Fruit fly (Drosophila melanogaster) whole organism, embryonic: ENCODE results near the gene Argl.
A peak's percentile ranks its signal among the peaks of the same experiment; 100 is the strongest.

Experiments
- BtbVII ChIP-seq: fragments of 200-800 bp; sonication (Bioruptor generic); optimal IDR thresholded peaks from 3 replicates; lab custom pipeline; 2017; ENCODE audit warnings: missing biosample characterization, mild to moderate bottlenecking, missing genetic modification characterization
- CG1024 ChIP-seq: fragments of 200-800 bp; sonication (Bioruptor generic); IDR thresholded peaks from 2 replicates; pipeline ENCODE4 v1.3.6; 2022; ENCODE audit warnings: missing biosample characterization, missing genetic modification characterization
- CG10366 ChIP-seq: fragments of 200-800 bp; sonication (Bioruptor generic); IDR thresholded peaks from 2 replicates; pipeline ENCODE4 v1.3.6; 2022; ENCODE audit warnings: missing biosample characterization, missing genetic modification characterization
- CG10431 ChIP-seq: fragments of 200-800 bp; sonication (Bioruptor generic); optimal IDR thresholded peaks from 3 replicates; lab custom pipeline; 2018; ENCODE audit warnings: missing biosample characterization, mild to moderate bottlenecking, missing genetic modification characterization
- CG15011 ChIP-seq: fragments of 200-800 bp; sonication (Bioruptor generic); optimal IDR thresholded peaks from 3 replicates; lab custom pipeline; 2018; ENCODE audit warnings: missing biosample characterization, mild to moderate bottlenecking, missing genetic modification characterization
- CG15696 ChIP-seq: fragments of 200-800 bp; sonication (Bioruptor generic); optimal IDR thresholded peaks from 2 replicates; lab custom pipeline; 2019; ENCODE audit warnings: missing biosample characterization, mild to moderate bottlenecking, missing genetic modification characterization, moderate library complexity
- CG16813 ChIP-seq: fragments of 200-800 bp; sonication (Bioruptor generic); IDR thresholded peaks from 3 replicates; pipeline ENCODE4 v1.3.6; 2022; ENCODE audit warnings: missing biosample characterization, missing genetic modification characterization; ENCODE audit not compliant: partially characterized antibody
- CG16863 ChIP-seq: fragments of 200-800 bp; sonication (Bioruptor generic); optimal IDR thresholded peaks from 3 replicates; lab custom pipeline; 2016; ENCODE audit warnings: missing biosample characterization, missing genetic modification characterization
- CG17361 ChIP-seq: fragments of 200-800 bp; sonication (Bioruptor generic); IDR thresholded peaks from 3 replicates; pipeline ENCODE4 v1.3.6; 2022; ENCODE audit warnings: missing biosample characterization, missing genetic modification characterization
- CG1792 ChIP-seq: fragments of 200-800 bp; sonication (Bioruptor generic); optimal IDR thresholded peaks from 2 replicates; lab custom pipeline; 2016; ENCODE audit warnings: missing biosample characterization, missing genetic modification characterization
- CG18262 ChIP-seq: fragments of 200-800 bp; optimal IDR thresholded peaks from 3 replicates; lab custom pipeline; 2019; ENCODE audit warnings: missing biosample characterization, mild to moderate bottlenecking, missing genetic modification characterization, moderate library complexity
- CG3163 ChIP-seq: fragments of 200-800 bp; sonication (Bioruptor generic); optimal IDR thresholded peaks from 3 replicates; lab custom pipeline; 2016; ENCODE audit warnings: missing biosample characterization, missing genetic modification characterization
- CG33213 ChIP-seq: fragments of 200-800 bp; sonication (Bioruptor generic); optimal IDR thresholded peaks from 3 replicates; lab custom pipeline; 2016; ENCODE audit warnings: missing biosample characterization, missing genetic modification characterization
- CG4707 ChIP-seq: fragments of 200-800 bp; sonication (Bioruptor generic); optimal IDR thresholded peaks from 2 replicates; lab custom pipeline; 2018; ENCODE audit warnings: missing biosample characterization, mild to moderate bottlenecking, missing genetic modification characterization, moderate library complexity
- CG6791 ChIP-seq: fragments of 200-800 bp; sonication (Bioruptor generic); IDR thresholded peaks from 3 replicates; pipeline ENCODE4 v1.3.6; 2022; ENCODE audit warnings: missing biosample characterization, missing genetic modification characterization; ENCODE audit not compliant: partially characterized antibody
- Doc3 ChIP-seq: fragments of 200-800 bp; sonication (Bioruptor generic); IDR thresholded peaks from 3 replicates; pipeline ENCODE4 v1.3.6; 2022; ENCODE audit warnings: missing biosample characterization, missing genetic modification characterization; ENCODE audit not compliant: partially characterized antibody
- Dref ChIP-seq: fragments of 200-800 bp; sonication (Bioruptor generic); IDR thresholded peaks from 2 replicates; pipeline ENCODE4 v1.3.6; 2022; ENCODE audit warnings: missing biosample characterization, missing genetic modification characterization
- E2f1 ChIP-seq: fragments of 200-800 bp; sonication (Bioruptor generic); IDR thresholded peaks from 2 replicates; pipeline ENCODE4 v1.3.6; 2022; ENCODE audit warnings: missing biosample characterization, missing genetic modification characterization
- Hmx ChIP-seq: fragments of 200-800 bp; sonication (Bioruptor generic); optimal IDR thresholded peaks from 2 replicates; lab custom pipeline; 2016; ENCODE audit warnings: missing biosample characterization, missing genetic modification characterization
- Hr51 ChIP-seq, 2 experiments: fragments of 200-800 bp; sonication (Bioruptor generic); optimal IDR thresholded peaks; 2 replicates in 1 of 2; 3 replicates in 1 of 2; lab custom pipeline; 2016 to 2018; ENCODE audit warnings: missing biosample characterization in 2 of 2, missing genetic modification characterization in 2 of 2, mild to moderate bottlenecking in 1 of 2, moderate library complexity in 1 of 2
- Nf-YC ChIP-seq: fragments of 200-800 bp; optimal IDR thresholded peaks from 3 replicates; lab custom pipeline; 2019; ENCODE audit warnings: missing biosample characterization, mild to moderate bottlenecking, missing genetic modification characterization, moderate library complexity
- Pdp1 ChIP-seq, 2 experiments: fragments of 200-800 bp; sonication (Bioruptor generic); optimal IDR thresholded peaks; 3 replicates each; lab custom pipeline; 2016; ENCODE audit warnings: missing biosample characterization in 2 of 2, missing genetic modification characterization in 2 of 2, mild to moderate bottlenecking in 1 of 2, moderate library complexity in 1 of 2
- Sox100B ChIP-seq: fragments of 200-800 bp; sonication (Bioruptor generic); optimal IDR thresholded peaks from 3 replicates; lab custom pipeline; 2018; ENCODE audit warnings: missing biosample characterization, mild to moderate bottlenecking, missing genetic modification characterization
- Sox102F ChIP-seq: fragments of 200-800 bp; sonication (Bioruptor generic); optimal IDR thresholded peaks from 2 replicates; lab custom pipeline; 2018; ENCODE audit warnings: missing biosample characterization, mild to moderate bottlenecking, missing genetic modification characterization, moderate library complexity
- Sry-β ChIP-seq: fragments of 200-800 bp; sonication (Bioruptor generic); optimal IDR thresholded peaks from 2 replicates; lab custom pipeline; 2018; ENCODE audit warnings: missing biosample characterization, mild to moderate bottlenecking, missing genetic modification characterization, moderate library complexity
- bab2 ChIP-seq: fragments of 200-800 bp; sonication (Bioruptor generic); optimal IDR thresholded peaks from 2 replicates; lab custom pipeline; 2016; ENCODE audit warnings: missing biosample characterization, missing genetic modification characterization
- caup ChIP-seq: fragments of 200-800 bp; sonication (Bioruptor generic); optimal IDR thresholded peaks from 3 replicates; lab custom pipeline; 2017; ENCODE audit warnings: missing biosample characterization, mild to moderate bottlenecking, missing genetic modification characterization, moderate library complexity; ENCODE audit not compliant: severe bottlenecking
- dm ChIP-seq: fragments of 200-800 bp; sonication (Bioruptor generic); optimal IDR thresholded peaks from 3 replicates; lab custom pipeline; 2016; ENCODE audit warnings: missing biosample characterization, missing genetic modification characterization
- esg ChIP-seq: fragments of 200-800 bp; sonication (Bioruptor generic); conservative IDR thresholded peaks from 2 replicates; pipeline ENCODE4 v1.3.6; 2022; ENCODE audit warnings: missing biosample characterization, missing genetic modification characterization
- eve ChIP-seq, 2 experiments: fragments of >200 bp; optimal IDR thresholded peaks; 2 replicates each; lab custom pipeline; 2017; ENCODE audit warnings: missing biosample characterization in 2 of 2, missing genetic modification characterization in 2 of 2
- ftz-f1 ChIP-seq: fragments of 200-800 bp; sonication (Bioruptor generic); optimal IDR thresholded peaks from 2 replicates; lab custom pipeline; 2016; ENCODE audit warnings: missing biosample characterization, missing genetic modification characterization
- gro ChIP-seq: fragments of 200-800 bp; sonication (Bioruptor generic); optimal IDR thresholded peaks from 2 replicates; lab custom pipeline; 2016; ENCODE audit warnings: missing biosample characterization, missing genetic modification characterization
- h ChIP-seq: fragments of >200 bp; optimal IDR thresholded peaks from 2 replicates; lab custom pipeline; 2017
- lilli ChIP-seq: fragments of 200-800 bp; sonication (Bioruptor generic); optimal IDR thresholded peaks from 3 replicates; lab custom pipeline; 2016; ENCODE audit warnings: missing biosample characterization, missing genetic modification characterization
- lola ChIP-seq, 3 experiments: fragments of >200 bp in 2 of 3; fragments of 200-800 bp in 1 of 3; sonication (Bioruptor generic) in 1 of 3; optimal IDR thresholded peaks; 2 replicates each; lab custom pipeline; 2017 to 2019; ENCODE audit warnings: missing biosample characterization in 3 of 3, missing genetic modification characterization in 3 of 3, mild to moderate bottlenecking in 1 of 3, moderate library complexity in 1 of 3
- nerfin-2 ChIP-seq: fragments of 200-800 bp; sonication (Bioruptor generic); IDR thresholded peaks from 2 replicates; pipeline ENCODE4 v1.3.6; 2022; ENCODE audit warnings: missing biosample characterization, missing genetic modification characterization; ENCODE audit not compliant: partially characterized antibody
- repo ChIP-seq: fragments of 200-800 bp; sonication (Bioruptor generic); optimal IDR thresholded peaks from 2 replicates; lab custom pipeline; 2016; ENCODE audit warnings: missing biosample characterization, missing genetic modification characterization
- row ChIP-seq: fragments of 200-800 bp; sonication (Bioruptor generic); IDR thresholded peaks from 3 replicates; pipeline ENCODE4 v1.3.6; 2022; ENCODE audit warnings: missing biosample characterization, missing genetic modification characterization
- sima ChIP-seq: fragments of 200-800 bp; sonication (Bioruptor generic); optimal IDR thresholded peaks from 2 replicates; lab custom pipeline; 2016; ENCODE audit warnings: missing biosample characterization, missing genetic modification characterization
- sna ChIP-seq: fragments of 200-800 bp; sonication (Bioruptor generic); IDR thresholded peaks from 2 replicates; pipeline ENCODE4 v1.3.6; 2022; ENCODE audit warnings: missing biosample characterization, missing genetic modification characterization; ENCODE audit not compliant: partially characterized antibody
- sqz ChIP-seq: fragments of 200-800 bp; sonication (Bioruptor generic); optimal IDR thresholded peaks from 3 replicates; lab custom pipeline; 2018; ENCODE audit warnings: missing biosample characterization, mild to moderate bottlenecking, missing genetic modification characterization
- stc ChIP-seq: fragments of 200-800 bp; sonication (Bioruptor generic); IDR thresholded peaks from 2 replicates; pipeline ENCODE4 v1.3.6; 2022; ENCODE audit warnings: missing biosample characterization, missing genetic modification characterization
- trh ChIP-seq: fragments of 200-800 bp; sonication (Bioruptor generic); optimal IDR thresholded peaks from 2 replicates; lab custom pipeline; 2016; ENCODE audit warnings: missing biosample characterization, missing genetic modification characterization
- ttk ChIP-seq: fragments of 200-800 bp; sonication (Bioruptor generic); IDR thresholded peaks from 2 replicates; pipeline ENCODE4 v2.1.2; 2022; ENCODE audit warnings: missing biosample characterization, missing genetic modification characterization
- unc-4 ChIP-seq: fragments of 200-800 bp; sonication (Bioruptor generic); IDR thresholded peaks from 2 replicates; pipeline ENCODE4 v1.3.6; 2022; ENCODE audit warnings: missing biosample characterization, missing genetic modification characterization; ENCODE audit not compliant: partially characterized antibody
- zen2 ChIP-seq: fragments of 200-800 bp; sonication (Bioruptor generic); IDR thresholded peaks from 3 replicates; pipeline ENCODE4 v1.3.6; 2022; ENCODE audit warnings: missing biosample characterization, missing genetic modification characterization; ENCODE audit not compliant: partially characterized antibody

Gene Argl

dm6 chr2L:8984614-8985318, 42.9 kb upstream of the Argl start, which contains the start of gene CG13101 (continued):
- TF ChIP-seq CG4707 (GFP tag; lab: Kevin White, UChicago) (peak; percentile 57), nerfin-2 (GFP tag; lab: Robert Waterston, UW) (no peak), esg (GFP tag; lab: Robert Waterston, UW) (peak; percentile 92), CG10431 (GFP tag; lab: Kevin White, UChicago) (peak; percentile 55), CG1024 (GFP tag; lab: Robert Waterston, UW) (peak; percentile 82), Sry-β (GFP tag; lab: Kevin White, UChicago) (no peak), Hmx (GFP tag; lab: Kevin White, UChicago) (peak; percentile 71), caup (GFP tag; lab: Kevin White, UChicago) (peak; percentile 89), row (GFP tag; lab: Robert Waterston, UW) (peak; percentile 96), BtbVII (GFP tag; lab: Kevin White, UChicago) (peak; percentile 89), CG33213 (GFP tag; lab: Kevin White, UChicago) (peak; percentile 56), CG17361 (GFP tag; lab: Robert Waterston, UW) (peak; percentile 91), ftz-f1 (peak; percentile 24), CG1792 (GFP tag; lab: Kevin White, UChicago) (peak; percentile 72)

- TF ChIP-seq CG18262 (tag; lab: Kevin White, UChicago) (peak; percentile 2), CG15011 (GFP tag; lab: Kevin White, UChicago) (peak; percentile 17), CG3163 (GFP tag; lab: Kevin White, UChicago) (no peak), lilli (GFP tag; lab: Kevin White, UChicago) (peak; percentile 59), sna (GFP tag; lab: Robert Waterston, UW) (no peak), zen2 (no peak), Sox102F (peak; percentile 69), gro (GFP tag; lab: Kevin White, UChicago) (peak; percentile 62), Sox100B (peak; percentile 53), repo (GFP tag; lab: Kevin White, UChicago) (no peak), CG10366 (peak; percentile 45; the same call in 1 of the 2 replicates), CG16813 (GFP tag; lab: Robert Waterston, UW) (no peak), sqz (GFP tag; lab: Kevin White, UChicago) (peak; percentile 49), ttk (GFP tag; lab: Robert Waterston, UW) (peak; percentile 33; the same call in 1 of the 2 replicates), eve (GFP tag; optimal IDR thresholded peaks at IDR 0.05; lab: Kevin White, UChicago) (peak in 1 of 2 experiments; percentile 57), bab2 (GFP tag; lab: Kevin White, UChicago) (peak; percentile 53), unc-4 (GFP tag; lab: Robert Waterston, UW) (no peak), Pdp1 (GFP tag; optimal IDR thresholded peaks at IDR 0.05; lab: Kevin White, UChicago) (peak; percentile 8 to 23), E2f1 (GFP tag; lab: Robert Waterston, UW) (0 out of 2 replicates have a peak, but pooled peaks have one; percentile 35), Doc3 (GFP tag; lab: Robert Waterston, UW) (no peak), Dref (GFP tag; lab: Robert Waterston, UW) (no peak), CG16863 (GFP tag; lab: Kevin White, UChicago) (peak; percentile 27), sima (GFP tag; lab: Kevin White, UChicago) (no peak), CG15696 (tag; lab: Kevin White, UChicago) (no peak), Sry-β (GFP tag; lab: Kevin White, UChicago) (no peak), trh (GFP tag; lab: Kevin White, UChicago) (no peak), h (lab: Kevin White, UChicago) (no peak), Hr51 (GFP tag; optimal IDR thresholded peaks at IDR 0.05; lab: Kevin White, UChicago) (peak in 1 of 2 experiments; percentile 83), dm (peak; percentile 11), Nf-YC (tag; lab: Kevin White, UChicago) (peak; percentile 11), CG6791 (GFP tag; lab: Robert Waterston, UW) (no peak), stc (GFP tag; lab: Robert Waterston, UW) (peak; percentile 66), lola (GFP tag; optimal IDR thresholded peaks at IDR 0.05; lab: Kevin White, UChicago) (no peak)
These were observed 40.8 kb upstream of the Argl start for dm6 chr2L:8982584-8983302.
